Worm (Caenorhabditis elegans) whole organism, young adult: ENCODE data around the gene lgc-22.
A peak's percentile ranks its signal among the peaks of the same experiment; 100 is the strongest.
"Not testable (repeated sequence)": the region's sequence is repeated elsewhere in the genome, so short reads cannot be mapped to it uniquely, and the experiment has no call there.

ENCODE experiments used
- B0261.1 ChIP-seq: sonication (generic microtip); optimal IDR thresholded peaks from 2 replicates; lab custom pipeline; 2016; ENCODE audit warnings: mild to moderate bottlenecking, missing genetic modification characterization, moderate library complexity, missing compliant biosample characterization
- D2030.7 ChIP-seq: fragments of 200-800 bp; sonication (Bioruptor generic); IDR thresholded peaks from 2 replicates; pipeline ENCODE4 v1.3.6; 2022; ENCODE audit warnings: missing genetic modification reagents, missing genetic modification characterization, missing compliant biosample characterization
- T07F8.4 ChIP-seq: sonication (generic microtip); optimal IDR thresholded peaks from 2 replicates; lab custom pipeline; 2016; ENCODE audit warnings: mild to moderate bottlenecking, missing genetic modification characterization, moderate library complexity, missing compliant biosample characterization
- Y53G8AR.9 ChIP-seq: fragments of 200-800 bp; sonication (Bioruptor generic); conservative IDR thresholded peaks from 2 replicates; pipeline ENCODE4 v1.3.6; 2022; ENCODE audit warnings: missing genetic modification reagents, missing genetic modification characterization, missing compliant biosample characterization
- Y56A3A.18 ChIP-seq: fragments of 200-800 bp; sonication (Bioruptor generic); IDR thresholded peaks from 2 replicates; pipeline ENCODE4 v1.3.6; 2022; ENCODE audit warnings: missing genetic modification reagents, missing genetic modification characterization, missing compliant biosample characterization
- Y95B8A.8 ChIP-seq: fragments of 200-800 bp; sonication (Bioruptor generic); IDR thresholded peaks from 2 replicates; pipeline ENCODE4 v1.3.6; 2022; ENCODE audit warnings: missing genetic modification reagents, missing genetic modification characterization, missing compliant biosample characterization
- aptf-3 ChIP-seq: fragments of 200-800 bp; sonication (Bioruptor generic); IDR thresholded peaks from 2 replicates; pipeline ENCODE4 v1.3.6; 2022; ENCODE audit warnings: missing genetic modification characterization, missing compliant biosample characterization
- bed-1 ChIP-seq: fragments of 200-800 bp; sonication (Bioruptor generic); IDR thresholded peaks from 2 replicates; pipeline ENCODE4 v1.3.6; 2022; ENCODE audit warnings: missing genetic modification reagents, missing genetic modification characterization, missing compliant biosample characterization
- cebp-2 ChIP-seq: fragments of 200-800 bp; sonication (Bioruptor generic); IDR thresholded peaks from 2 replicates; pipeline ENCODE4 v1.3.6; 2022; ENCODE audit warnings: missing genetic modification characterization, missing compliant biosample characterization
- ceh-100 ChIP-seq: fragments of 200-800 bp; sonication (Bioruptor generic); IDR thresholded peaks from 2 replicates; pipeline ENCODE4 v1.3.6; 2022; ENCODE audit warnings: missing genetic modification reagents, missing genetic modification characterization, missing compliant biosample characterization
- ceh-40 ChIP-seq: fragments of 200-800 bp; sonication (Bioruptor generic); IDR thresholded peaks from 2 replicates; pipeline ENCODE4 v1.3.6; 2022; ENCODE audit warnings: missing genetic modification characterization, missing compliant biosample characterization
- ceh-58 ChIP-seq: fragments of 200-800 bp; sonication (Bioruptor generic); IDR thresholded peaks from 2 replicates; pipeline ENCODE4 v1.3.6; 2022; ENCODE audit warnings: missing genetic modification characterization, missing compliant biosample characterization
- ceh-91 ChIP-seq: fragments of 200-800 bp; sonication (Bioruptor generic); IDR thresholded peaks from 2 replicates; pipeline ENCODE4 v1.3.6; 2022; ENCODE audit warnings: missing genetic modification reagents, missing genetic modification characterization, missing compliant biosample characterization
- dox-1 ChIP-seq: fragments of 200-800 bp; sonication (Bioruptor generic); IDR thresholded peaks from 2 replicates; pipeline ENCODE4 v1.3.6; 2022; ENCODE audit warnings: missing genetic modification reagents, missing genetic modification characterization, missing compliant biosample characterization
- efl-1 ChIP-seq: fragments of 150-350 bp; optimal IDR thresholded peaks from 2 replicates; lab custom pipeline; 2014; ENCODE audit warnings: missing biosample characterization, missing genetic modification reagents, missing genetic modification characterization
- egl-18 ChIP-seq: fragments of 200-800 bp; sonication (Bioruptor generic); IDR thresholded peaks from 2 replicates; pipeline ENCODE4 v1.3.6; 2022; ENCODE audit warnings: missing genetic modification reagents, missing genetic modification characterization, missing compliant biosample characterization
- fkh-3 ChIP-seq: sonication (generic microtip); optimal IDR thresholded peaks from 2 replicates; lab custom pipeline; 2016; ENCODE audit warnings: mild to moderate bottlenecking, missing genetic modification characterization, missing compliant biosample characterization
- hrde-1 ChIP-seq: sonication (generic microtip); optimal IDR thresholded peaks from 2 replicates; lab custom pipeline; 2016; ENCODE audit warnings: missing genetic modification characterization, mild to moderate bottlenecking, missing compliant biosample characterization, moderate library complexity, missing genotype, missing genetic modification reagents, borderline replicate concordance
- lin-40 ChIP-seq: sonication (generic microtip); optimal IDR thresholded peaks from 2 replicates; lab custom pipeline; 2016; ENCODE audit warnings: missing genetic modification characterization, mild to moderate bottlenecking, missing compliant biosample characterization, missing genotype, missing genetic modification reagents
- lin-54 ChIP-seq: fragments of 200-800 bp; sonication (Bioruptor generic); optimal IDR thresholded peaks from 2 replicates; lab custom pipeline; 2018; ENCODE audit warnings: mild to moderate bottlenecking, missing genetic modification characterization, missing compliant biosample characterization
- madf-3 ChIP-seq: fragments of 200-800 bp; sonication (Bioruptor generic); IDR thresholded peaks from 2 replicates; pipeline ENCODE4 v1.3.6; 2022; ENCODE audit warnings: missing genetic modification reagents, missing genetic modification characterization, missing compliant biosample characterization
- madf-6 ChIP-seq: fragments of 200-800 bp; sonication (Bioruptor generic); IDR thresholded peaks from 2 replicates; pipeline ENCODE4 v1.3.6; 2022; ENCODE audit warnings: missing genetic modification reagents, missing genetic modification characterization, missing compliant biosample characterization
- mes-4 ChIP-seq: sonication (generic microtip); optimal IDR thresholded peaks from 2 replicates; lab custom pipeline; 2016; ENCODE audit warnings: missing genotype, missing genetic modification characterization, missing compliant biosample characterization
- nhr-80 ChIP-seq: sonication (generic microtip); optimal IDR thresholded peaks from 2 replicates; lab custom pipeline; 2016; ENCODE audit warnings: missing genetic modification characterization, missing compliant biosample characterization
- pbrm-1 ChIP-seq: fragments of 200-800 bp; sonication (Bioruptor generic); IDR thresholded peaks from 2 replicates; pipeline ENCODE4 v1.3.6; 2022; ENCODE audit warnings: missing genetic modification reagents, missing genetic modification characterization, missing compliant biosample characterization
- pha-4 ChIP-seq: fragments of 150-350 bp; sonication (generic microtip); optimal IDR thresholded peaks from 2 replicates; lab custom pipeline; 2014; ENCODE audit warnings: missing biosample characterization, missing genetic modification reagents, missing genetic modification characterization
- repo-1 ChIP-seq: sonication (generic microtip); optimal IDR thresholded peaks from 2 replicates; lab custom pipeline; 2017; ENCODE audit warnings: mild to moderate bottlenecking, missing genetic modification characterization, missing compliant biosample characterization
- sea-2 ChIP-seq: fragments of 200-800 bp; sonication (Bioruptor generic); IDR thresholded peaks from 2 replicates; pipeline ENCODE4 v1.3.6; 2022; ENCODE audit warnings: missing genetic modification characterization, missing compliant biosample characterization
- snpc-3.4 ChIP-seq: sonication (generic microtip); optimal IDR thresholded peaks from 2 replicates; lab custom pipeline; 2017; ENCODE audit warnings: missing genetic modification characterization, mild to moderate bottlenecking, missing compliant biosample characterization, antibody characterized with exemption, moderate library complexity, missing genotype, missing genetic modification reagents
- tbp1 ChIP-seq: fragments of 200-800 bp; sonication (Bioruptor generic); optimal IDR thresholded peaks from 2 replicates; lab custom pipeline; 2018; ENCODE audit warnings: mild to moderate bottlenecking, missing genetic modification characterization, missing compliant biosample characterization
- ztf-22 ChIP-seq: fragments of 200-800 bp; sonication (Bioruptor generic); optimal IDR thresholded peaks from 2 replicates; lab custom pipeline; 2018; ENCODE audit warnings: mild to moderate bottlenecking, missing genetic modification characterization, moderate library complexity, missing compliant biosample characterization

The lgc-22 gene

ce11 chrIV:4347578-4348003 lies 46.5 kb downstream of the lgc-22 start (continued):
- TF ChIP-seq mes-4 (tag; lab: Kevin White, UChicago) (peak; percentile 9), efl-1 (GFP tag; lab: Kevin White, UChicago) (peak; percentile 29), pbrm-1 (GFP tag; lab: Robert Waterston, UW) (peak; percentile 88), madf-3 (peak; percentile 71), Y53G8AR.9 (peak; percentile 85), ceh-91 (GFP tag; lab: Robert Waterston, UW) (peak; percentile 81), dox-1 (GFP tag; lab: Robert Waterston, UW) (peak; percentile 93), ztf-22 (GFP tag; lab: Kevin White, UChicago) (no peak), repo-1 (tag; lab: Kevin White, UChicago) (peak; percentile 69), ceh-100 (GFP tag; lab: Robert Waterston, UW) (peak; percentile 73; the same call in 1 of the 2 replicates), bed-1 (GFP tag; lab: Robert Waterston, UW) (no peak), D2030.7 (GFP tag; lab: Robert Waterston, UW) (peak; percentile 96), pha-4 (tag; lab: Kevin White, UChicago) (no peak), nhr-80 (tag; lab: Kevin White, UChicago) (no peak), hrde-1 (tag; lab: Kevin White, UChicago) (peak; percentile 47), madf-6 (GFP tag; lab: Robert Waterston, UW) (peak; percentile 85), sea-2 (GFP tag; lab: Robert Waterston, UW) (no peak), aptf-3 (GFP tag; lab: Robert Waterston, UW) (0 out of 2 replicates have a peak, but pooled peaks have one; percentile 55), T07F8.4 (tag; lab: Kevin White, UChicago) (no peak), ceh-40 (GFP tag; lab: Robert Waterston, UW) (no peak), lin-40 (tag; lab: Kevin White, UChicago) (no peak), B0261.1 (tag; lab: Kevin White, UChicago) (no peak), ceh-58 (0 out of 2 replicates have a peak, but pooled peaks have one; percentile 52), Y95B8A.8 (GFP tag; lab: Robert Waterston, UW) (no peak), snpc-3.4 (tag; lab: Kevin White, UChicago) (peak; percentile 77), lin-54 (GFP tag; lab: Kevin White, UChicago) (peak; percentile 51), cebp-2 (no peak), Y56A3A.18 (GFP tag; lab: Robert Waterston, UW) (no peak)

- not testable (repeated sequence) for TF ChIP-seq egl-18 (GFP tag; lab: Robert Waterston, UW); fkh-3 (tag; lab: Kevin White, UChicago); tbp1 (GFP tag; lab: Kevin White, UChicago)
- TF ChIP-seq, all 124 proteins: peak for 0; not testable (repeated sequence) for 124
Measured at ce11 chrIV:4348146-4348545, 47.0 kb downstream of the lgc-22 start, which contains the start of gene W03B1.5. TSS of gene W03B1.5 (plus strand) at chrIV:4348446.
